Worm (Caenorhabditis elegans) whole organism, L4 larva: ENCODE results near the gene srh-212.

Experiments
- R02D3.7 ChIP-seq: fragments of 150-350 bp; sonication (generic microtip); optimal IDR thresholded peaks from 3 replicates; lab custom pipeline; 2014; ENCODE audit warnings: missing biosample characterization, missing genetic modification characterization
- Y105C5A.15 ChIP-seq: fragments of 200-800 bp; sonication (Bioruptor generic); IDR thresholded peaks from 2 replicates; pipeline ENCODE4 v1.3.6; 2022; ENCODE audit warnings: missing genetic modification characterization, missing compliant biosample characterization
- ama-1 ChIP-seq: fragments of 150-350 bp; optimal IDR thresholded peaks from 2 replicates; lab custom pipeline; 2014; ENCODE audit warnings: inconsistent platforms, mixed read lengths
- ces-1 ChIP-seq: fragments of 150-350 bp; sonication (generic microtip); optimal IDR thresholded peaks from 4 replicates; lab custom pipeline; 2014; ENCODE audit warnings: missing biosample characterization, missing genetic modification reagents, missing genetic modification characterization
- daf-8 ChIP-seq: fragments of 200-800 bp; sonication (Bioruptor generic); IDR thresholded peaks from 2 replicates; pipeline ENCODE4 v1.3.6; 2022; ENCODE audit warnings: missing genetic modification characterization, missing compliant biosample characterization
- fkh-10 ChIP-seq: fragments of 150-350 bp; optimal IDR thresholded peaks from 2 replicates; lab custom pipeline; 2014; ENCODE audit warnings: missing biosample characterization, missing genetic modification reagents, missing genetic modification characterization
- hlh-30 ChIP-seq: sonication (generic microtip); optimal IDR thresholded peaks from 2 replicates; lab custom pipeline; 2017; ENCODE audit warnings: antibody characterized with exemption, mild to moderate bottlenecking, missing genetic modification characterization, missing compliant biosample characterization; ENCODE audit not compliant: insufficient read depth
- jun-1 ChIP-seq: fragments of 150-350 bp; optimal IDR thresholded peaks from 2 replicates; lab custom pipeline; 2014; ENCODE audit warnings: missing biosample characterization, missing genetic modification reagents, missing genetic modification characterization
- lsy-2 ChIP-seq, 2 experiments: fragments of 150-350 bp in 1 of 2; sonication (generic microtip) in 1 of 2; optimal IDR thresholded peaks; 2 replicates each; lab custom pipeline; 2014 to 2017; ENCODE audit warnings: missing biosample characterization in 2 of 2, missing genetic modification characterization in 2 of 2
- nhr-111 ChIP-seq: fragments of 200-800 bp; sonication (Bioruptor generic); optimal IDR thresholded peaks from 2 replicates; lab custom pipeline; 2018; ENCODE audit warnings: mild to moderate bottlenecking, missing genetic modification characterization, missing compliant biosample characterization
- rbr-2 ChIP-seq: sonication (generic microtip); optimal IDR thresholded peaks from 2 replicates; lab custom pipeline; 2016; ENCODE audit warnings: missing genotype, missing genetic modification characterization, missing compliant biosample characterization
- saeg-2 ChIP-seq: fragments of 200-800 bp; sonication (Bioruptor generic); IDR thresholded peaks from 2 replicates; pipeline ENCODE4 v1.3.6; 2022; ENCODE audit warnings: missing genetic modification reagents, missing genetic modification characterization, missing compliant biosample characterization
- skn-1 ChIP-seq: fragments of 150-350 bp; optimal IDR thresholded peaks from 2 replicates; lab custom pipeline; 2014; ENCODE audit warnings: missing biosample characterization, missing genetic modification characterization
- unc-62 ChIP-seq, 3 experiments: fragments of 150-350 bp in 1 of 3; sonication (generic microtip); optimal IDR thresholded peaks in 2 of 3; peaks in 1 of 3; 1 replicate in 1 of 3; 2 replicates in 2 of 3; lab custom pipeline; 2014 to 2017; ENCODE audit warnings: missing biosample characterization in 3 of 3, missing genetic modification characterization in 3 of 3, missing genetic modification reagents in 3 of 3, missing genotype in 1 of 3

- TF ChIP-seq unc-62 (GFP tag; optimal IDR thresholded peaks at IDR 0.05 in 1 of 2; lab: Kevin White, UChicago) = no peak
- no peak for TF ChIP-seq unc-62 (tag; optimal IDR thresholded peaks at IDR 0.05; lab: Kevin White, UChicago)
- TF ChIP-seq R02D3.7 (tag; lab: Kevin White, UChicago) = no peak
- no peak for TF ChIP-seq ama-1
- TF ChIP-seq hlh-30 (tag; lab: Kevin White, UChicago) = no peak
- no peak for TF ChIP-seq Y105C5A.15 (GFP tag; lab: Robert Waterston, UW)
- TF ChIP-seq skn-1 (tag; lab: Kevin White, UChicago) = no peak
- no peak for TF ChIP-seq lsy-2 (tag; optimal IDR thresholded peaks at IDR 0.05; lab: Kevin White, UChicago)
- no peak for TF ChIP-seq fkh-10 (GFP tag; lab: Kevin White, UChicago)
- no peak for TF ChIP-seq rbr-2 (tag; lab: Kevin White, UChicago)
- no peak for TF ChIP-seq nhr-111
- TF ChIP-seq jun-1 (tag; lab: Kevin White, UChicago) = no peak
- no peak for TF ChIP-seq daf-8
- TF ChIP-seq saeg-2 (GFP tag; lab: Robert Waterston, UW) = no peak
- TF ChIP-seq ces-1 (GFP tag; lab: Kevin White, UChicago) = no peak
Observed at ce11 chrV:3554869-3555268, 42.1 kb downstream of the srh-212 start, which contains the start of gene grl-29.
